Worm (Caenorhabditis elegans) whole organism, young adult: ENCODE results near the gene nspb-10.

Source experiments
- B0336.3 ChIP-seq: fragments of 200-800 bp; sonication (Bioruptor generic); IDR thresholded peaks from 2 replicates; pipeline ENCODE4 v1.3.6; 2022; ENCODE audit warnings: missing genetic modification characterization, missing compliant biosample characterization
- F23B12.7 ChIP-seq: sonication (generic microtip); optimal IDR thresholded peaks from 2 replicates; lab custom pipeline; 2017; ENCODE audit warnings: missing genetic modification characterization, mild to moderate bottlenecking, missing compliant biosample characterization, antibody characterized with exemption, moderate library complexity; ENCODE audit not compliant: insufficient read depth
- F57A8.1 ChIP-seq: fragments of 200-800 bp; sonication (Bioruptor generic); optimal IDR thresholded peaks from 2 replicates; lab custom pipeline; 2018; ENCODE audit warnings: mild to moderate bottlenecking, missing genetic modification characterization, moderate library complexity, missing compliant biosample characterization
- K11D2.4 ChIP-seq: fragments of 200-800 bp; sonication (Bioruptor generic); IDR thresholded peaks from 2 replicates; pipeline ENCODE4 v1.3.6; 2022; ENCODE audit warnings: missing genetic modification reagents, missing genetic modification characterization, missing compliant biosample characterization
- K12H6.12 ChIP-seq: fragments of 200-800 bp; sonication (Bioruptor generic); optimal IDR thresholded peaks from 2 replicates; lab custom pipeline; 2018; ENCODE audit warnings: mild to moderate bottlenecking, missing genetic modification characterization, missing compliant biosample characterization
- T07F8.4 ChIP-seq: sonication (generic microtip); optimal IDR thresholded peaks from 2 replicates; lab custom pipeline; 2016; ENCODE audit warnings: mild to moderate bottlenecking, missing genetic modification characterization, moderate library complexity, missing compliant biosample characterization
- ZK185.1 ChIP-seq: sonication (generic microtip); optimal IDR thresholded peaks from 2 replicates; lab custom pipeline; 2016; ENCODE audit warnings: mild to moderate bottlenecking, missing genetic modification characterization, missing compliant biosample characterization; ENCODE audit not compliant: poor library complexity, severe bottlenecking
- ama-1 ChIP-seq, 3 experiments: fragments of 150-350 bp in 1 of 3; sonication (generic microtip) in 2 of 3; optimal IDR thresholded peaks; 2 replicates each; lab custom pipeline; 2014 to 2018; ENCODE audit warnings: missing biosample characterization in 2 of 3, missing genetic modification characterization in 2 of 3, missing genetic modification reagents in 2 of 3
- aptf-3 ChIP-seq: fragments of 200-800 bp; sonication (Bioruptor generic); IDR thresholded peaks from 2 replicates; pipeline ENCODE4 v1.3.6; 2022; ENCODE audit warnings: missing genetic modification characterization, missing compliant biosample characterization
- atf-7 ChIP-seq: sonication (generic microtip); optimal IDR thresholded peaks from 2 replicates; lab custom pipeline; 2017; ENCODE audit warnings: mild to moderate bottlenecking, missing genetic modification characterization, missing compliant biosample characterization
- attf-5 ChIP-seq: fragments of 200-800 bp; sonication (Bioruptor generic); optimal IDR thresholded peaks from 2 replicates; lab custom pipeline; 2018; ENCODE audit warnings: mild to moderate bottlenecking, missing genetic modification characterization, missing compliant biosample characterization
- cebp-1 ChIP-seq, 2 experiments: fragments of 200-800 bp in 1 of 2; sonication (Bioruptor generic) in 1 of 2; sonication (generic microtip) in 1 of 2; IDR thresholded peaks in 1 of 2; optimal IDR thresholded peaks in 1 of 2; 2 replicates each; pipeline versions ENCODE4 v1.3.6 to Lab custom; 2017 to 2022; ENCODE audit warnings: missing compliant biosample characterization in 2 of 2, missing genetic modification characterization in 2 of 2, mild to moderate bottlenecking in 1 of 2, missing genetic modification reagents in 1 of 2, moderate library complexity in 1 of 2
- ceh-27 ChIP-seq: fragments of 200-800 bp; sonication (Bioruptor generic); optimal IDR thresholded peaks from 2 replicates; lab custom pipeline; 2018; ENCODE audit warnings: mild to moderate bottlenecking, missing genetic modification characterization, moderate library complexity, missing compliant biosample characterization
- ceh-91 ChIP-seq: fragments of 200-800 bp; sonication (Bioruptor generic); IDR thresholded peaks from 2 replicates; pipeline ENCODE4 v1.3.6; 2022; ENCODE audit warnings: missing genetic modification reagents, missing genetic modification characterization, missing compliant biosample characterization
- chd-7 ChIP-seq: sonication (generic microtip); optimal IDR thresholded peaks from 2 replicates; lab custom pipeline; 2016; ENCODE audit warnings: mild to moderate bottlenecking, missing genetic modification characterization, moderate library complexity, missing compliant biosample characterization
- dox-1 ChIP-seq: fragments of 200-800 bp; sonication (Bioruptor generic); IDR thresholded peaks from 2 replicates; pipeline ENCODE4 v1.3.6; 2022; ENCODE audit warnings: missing genetic modification reagents, missing genetic modification characterization, missing compliant biosample characterization
- ets-4 ChIP-seq: fragments of 200-800 bp; sonication (Bioruptor generic); optimal IDR thresholded peaks from 2 replicates; lab custom pipeline; 2018; ENCODE audit warnings: mild to moderate bottlenecking, missing genetic modification characterization, missing compliant biosample characterization
- gei-17 ChIP-seq: fragments of 200-800 bp; sonication (Bioruptor generic); optimal IDR thresholded peaks from 2 replicates; lab custom pipeline; 2018; ENCODE audit warnings: mild to moderate bottlenecking, missing genetic modification characterization, missing compliant biosample characterization
- hmg-1.2 ChIP-seq: fragments of 200-800 bp; sonication (Bioruptor generic); IDR thresholded peaks from 2 replicates; pipeline ENCODE4 v1.3.6; 2022; ENCODE audit warnings: missing genetic modification reagents, missing genetic modification characterization, missing compliant biosample characterization
- hsf-1 ChIP-seq: fragments of 200-800 bp; sonication (Bioruptor generic); IDR thresholded peaks from 2 replicates; pipeline ENCODE4 v1.3.6; 2022; ENCODE audit warnings: missing genetic modification reagents, missing genetic modification characterization, missing compliant biosample characterization
- let-526 ChIP-seq: fragments of 200-800 bp; sonication (Bioruptor generic); IDR thresholded peaks from 2 replicates; pipeline ENCODE4 v1.3.6; 2022; ENCODE audit warnings: missing genetic modification reagents, missing genetic modification characterization, missing compliant biosample characterization
- let-607 ChIP-seq, 2 experiments: fragments of 200-800 bp in 1 of 2; sonication (Bioruptor generic) in 1 of 2; sonication (generic microtip) in 1 of 2; optimal IDR thresholded peaks; 2 replicates each; lab custom pipeline; 2016 to 2018; ENCODE audit warnings: mild to moderate bottlenecking in 2 of 2, missing compliant biosample characterization in 2 of 2, missing genetic modification characterization in 2 of 2, moderate library complexity in 2 of 2, missing genotype in 1 of 2
- lin-54 ChIP-seq: fragments of 200-800 bp; sonication (Bioruptor generic); optimal IDR thresholded peaks from 2 replicates; lab custom pipeline; 2018; ENCODE audit warnings: mild to moderate bottlenecking, missing genetic modification characterization, missing compliant biosample characterization
- lir-1 ChIP-seq: fragments of 200-800 bp; sonication (Bioruptor generic); conservative IDR thresholded peaks from 2 replicates; pipeline ENCODE4 v1.3.6; 2022; ENCODE audit warnings: missing genetic modification reagents, missing genetic modification characterization, missing compliant biosample characterization
- madf-8 ChIP-seq: fragments of 200-800 bp; sonication (Bioruptor generic); conservative IDR thresholded peaks from 2 replicates; pipeline ENCODE4 v1.3.6; 2022; ENCODE audit warnings: missing genetic modification reagents, missing genetic modification characterization, missing compliant biosample characterization
- nfyb-1 ChIP-seq: fragments of 200-800 bp; sonication (Bioruptor generic); IDR thresholded peaks from 2 replicates; pipeline ENCODE4 v1.3.6; 2022; ENCODE audit warnings: missing genetic modification reagents, missing genetic modification characterization, missing compliant biosample characterization
- nhr-80 ChIP-seq: sonication (generic microtip); optimal IDR thresholded peaks from 2 replicates; lab custom pipeline; 2016; ENCODE audit warnings: missing genetic modification characterization, missing compliant biosample characterization
- pbrm-1 ChIP-seq: fragments of 200-800 bp; sonication (Bioruptor generic); IDR thresholded peaks from 2 replicates; pipeline ENCODE4 v1.3.6; 2022; ENCODE audit warnings: missing genetic modification reagents, missing genetic modification characterization, missing compliant biosample characterization
- sdz-38 ChIP-seq: sonication (generic microtip); optimal IDR thresholded peaks from 2 replicates; lab custom pipeline; 2016; ENCODE audit warnings: missing genotype, missing genetic modification characterization, missing compliant biosample characterization
- snpc-4 ChIP-seq, 5 experiments: fragments of 150-350 bp in 1 of 5; sonication (generic microtip) in 4 of 5; optimal IDR thresholded peaks; 2 replicates each; lab custom pipeline; 2014 to 2018; ENCODE audit warnings: missing genetic modification characterization in 5 of 5, missing biosample characterization in 3 of 5, antibody characterized with exemption in 2 of 5, mild to moderate bottlenecking in 2 of 5, missing compliant biosample characterization in 2 of 5, missing genotype in 2 of 5, moderate library complexity in 2 of 5, missing genetic modification reagents in 1 of 5
- somi-1 ChIP-seq: fragments of 200-800 bp; sonication (Bioruptor generic); optimal IDR thresholded peaks from 2 replicates; lab custom pipeline; 2018; ENCODE audit warnings: mild to moderate bottlenecking, missing genetic modification characterization, missing compliant biosample characterization
- tbp1 ChIP-seq: fragments of 200-800 bp; sonication (Bioruptor generic); optimal IDR thresholded peaks from 2 replicates; lab custom pipeline; 2018; ENCODE audit warnings: mild to moderate bottlenecking, missing genetic modification characterization, missing compliant biosample characterization
- tlf-1 ChIP-seq: fragments of 200-800 bp; sonication (Bioruptor generic); optimal IDR thresholded peaks from 2 replicates; lab custom pipeline; 2018; ENCODE audit warnings: mild to moderate bottlenecking, missing genetic modification characterization, missing compliant biosample characterization
- zfh-2 ChIP-seq: fragments of 200-800 bp; sonication (Bioruptor generic); conservative IDR thresholded peaks from 2 replicates; pipeline ENCODE4 v1.3.6; 2022; ENCODE audit warnings: missing genetic modification reagents, missing genetic modification characterization, missing compliant biosample characterization
- ztf-26 ChIP-seq: sonication (generic microtip); optimal IDR thresholded peaks from 2 replicates; lab custom pipeline; 2017; ENCODE audit warnings: missing genetic modification characterization, missing compliant biosample characterization
- ztf-3 ChIP-seq: fragments of 200-800 bp; sonication (Bioruptor generic); optimal IDR thresholded peaks from 2 replicates; lab custom pipeline; 2018; ENCODE audit warnings: mild to moderate bottlenecking, missing genetic modification characterization, missing compliant biosample characterization

nspb-10 gene

DNA sequence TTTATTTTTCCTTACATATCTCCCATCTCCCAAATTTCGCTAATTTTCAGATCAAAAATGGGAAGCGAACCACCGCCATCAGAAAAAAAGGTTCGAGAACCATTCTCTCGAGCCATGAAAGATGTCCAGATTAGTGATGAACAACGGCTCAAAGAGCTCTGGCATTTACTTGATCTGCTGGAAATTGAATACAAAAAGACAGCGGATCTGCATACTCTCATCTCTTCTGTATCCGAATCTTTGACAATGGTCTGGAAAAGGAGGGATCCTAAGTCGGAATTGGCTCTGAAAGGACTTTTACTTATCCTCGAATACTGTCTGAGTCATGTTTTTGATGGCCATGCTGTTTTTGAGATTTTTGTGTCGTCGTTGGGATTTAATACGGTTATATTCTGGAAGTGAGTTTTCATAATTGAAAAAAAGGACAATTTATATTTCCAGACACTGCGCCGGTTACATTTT is 12.8 kb upstream of the nspb-10 start, which contains the start of gene tps-2:
tps-2 (plus strand) TSS at position 51 of the 462 bp plus-strand sequence.
- TF ChIP-seq ceh-91 (GFP tag; lab: Robert Waterston, UW) (no peak), let-607 (tag; optimal IDR thresholded peaks at IDR 0.05; lab: Kevin White, UChicago) (peak in 1 of 2 experiments; percentile 6), ama-1 (optimal IDR thresholded peaks at IDR 0.05; lab: Kevin White, UChicago) (peak; percentile 84), ama-1 (GFP tag; optimal IDR thresholded peaks at IDR 0.05; lab: Kevin White, UChicago) (no peak), dox-1 (GFP tag; lab: Robert Waterston, UW) (0 out of 2 replicates have a peak, but pooled peaks have one; percentile 4), F23B12.7 (tag; lab: Kevin White, UChicago) (no peak)

DNA sequence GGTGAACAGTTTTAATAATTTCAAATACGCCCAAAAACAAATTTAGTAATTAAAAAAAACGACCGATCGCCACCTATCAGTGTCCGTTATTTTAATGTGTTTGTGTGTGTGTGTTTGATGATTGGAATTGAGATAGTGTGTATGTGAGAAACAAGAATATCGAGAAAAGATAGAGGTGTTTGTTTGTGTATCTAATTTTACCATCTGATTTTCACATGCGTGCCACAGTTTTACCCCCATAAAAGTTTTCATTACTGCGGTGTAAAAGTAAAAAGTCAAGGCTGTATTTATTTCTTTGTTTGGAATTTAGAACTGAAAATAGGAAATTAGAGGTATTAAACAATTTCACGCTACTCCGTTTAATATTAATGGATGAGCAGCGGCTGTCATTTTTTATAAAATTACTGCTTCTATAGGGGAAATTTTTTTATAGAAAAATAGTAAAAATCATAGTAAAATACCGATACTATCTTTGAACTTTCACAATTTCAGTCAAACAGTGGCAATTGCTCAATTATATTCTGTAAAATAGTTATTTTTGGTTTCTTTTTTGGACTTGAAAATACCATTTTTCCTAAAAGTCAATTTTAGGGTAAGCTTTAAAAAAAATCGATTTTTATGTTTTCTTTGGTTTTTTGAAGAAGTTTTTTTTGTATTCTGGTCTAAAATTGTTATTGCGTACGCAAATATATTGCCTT is 12.0 kb upstream of the nspb-10 start:
- TF ChIP-seq pbrm-1 (GFP tag; lab: Robert Waterston, UW) (0 out of 2 replicates have a peak, but pooled peaks have one; percentile 14), nhr-80 (peak; percentile 16), chd-7 (tag; lab: Kevin White, UChicago) (peak; percentile 1), lir-1 (GFP tag; lab: Robert Waterston, UW) (no peak), ama-1 (optimal IDR thresholded peaks at IDR 0.05; lab: Kevin White, UChicago) (peak; percentile 36), ama-1 (GFP tag; optimal IDR thresholded peaks at IDR 0.05; lab: Kevin White, UChicago) (no peak), ztf-3 (GFP tag; lab: Kevin White, UChicago) (peak; percentile 32)

DNA sequence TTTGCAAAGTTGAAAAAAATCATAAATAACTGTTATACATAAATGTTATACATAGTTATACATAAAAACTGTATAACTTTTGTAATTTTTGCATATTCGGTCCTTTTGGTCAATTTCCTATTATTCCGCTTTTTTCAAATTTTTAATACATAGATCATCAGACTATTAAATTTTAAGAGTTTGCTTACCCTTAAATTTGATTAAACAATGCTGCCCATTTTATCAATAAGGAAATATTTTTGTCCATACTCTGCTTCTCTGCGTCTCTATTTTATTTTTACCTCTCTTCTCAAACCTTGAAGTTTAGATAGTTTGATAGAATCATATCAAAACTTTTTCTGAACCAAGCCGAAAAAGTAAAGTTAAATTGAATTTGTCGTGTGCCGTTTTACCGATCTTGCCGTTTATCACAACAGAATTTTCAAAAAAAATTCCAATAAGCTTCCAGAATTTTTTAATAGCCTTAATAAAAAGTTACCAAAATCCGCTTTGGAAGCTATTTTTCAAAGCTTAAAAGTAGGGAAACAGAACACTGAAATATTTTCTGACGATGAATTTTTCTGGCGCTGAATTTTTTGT is 11.3 kb upstream of the nspb-10 start:
- no peak for TF ChIP-seq T07F8.4 (tag; lab: Kevin White, UChicago)
- peak; percentile 72 for TF ChIP-seq ama-1 (optimal IDR thresholded peaks at IDR 0.05; lab: Kevin White, UChicago)
- TF ChIP-seq ama-1 (GFP tag; optimal IDR thresholded peaks at IDR 0.05; lab: Kevin White, UChicago) = no peak
- TF ChIP-seq hmg-1.2 (GFP tag; lab: Robert Waterston, UW) = peak; percentile 20; the same call in 1 of the 2 replicates

DNA sequence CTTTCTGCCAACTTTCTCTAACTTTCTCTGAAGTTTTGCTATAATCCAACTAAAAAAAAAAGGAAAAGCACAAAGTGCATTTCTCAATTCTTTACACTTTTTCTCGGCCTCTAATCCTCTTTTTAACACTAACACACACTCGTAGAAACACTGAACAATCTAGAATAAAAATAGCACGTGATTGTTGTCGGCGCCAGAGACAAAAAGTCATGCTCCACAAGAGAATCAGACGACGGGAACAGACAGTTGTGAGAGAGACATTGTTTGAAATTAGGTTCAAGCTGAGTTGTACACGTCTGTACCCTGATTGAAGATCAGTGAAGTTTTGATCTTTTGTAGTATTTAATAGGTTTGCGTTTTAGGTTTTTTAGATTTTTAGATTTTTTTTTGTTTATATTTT is 10.3 kb upstream of the nspb-10 start:
- TF ChIP-seq snpc-4 (GFP tag; optimal IDR thresholded peaks at IDR 0.05; lab: Kevin White, UChicago) (no peak), snpc-4 (tag; optimal IDR thresholded peaks at IDR 0.05; lab: Kevin White, UChicago) (peak in 1 of 4 experiments; percentile 17), lin-54 (GFP tag; lab: Kevin White, UChicago) (peak; percentile 40), ztf-26 (peak; percentile 1), ZK185.1 (tag; lab: Kevin White, UChicago) (peak; percentile 28), hsf-1 (peak; percentile 83), F57A8.1 (GFP tag; lab: Kevin White, UChicago) (no peak), tbp1 (GFP tag; lab: Kevin White, UChicago) (peak; percentile 52), K11D2.4 (GFP tag; lab: Robert Waterston, UW) (peak; percentile 54; the same call in 1 of the 2 replicates), attf-5 (GFP tag; lab: Kevin White, UChicago) (peak; percentile 4), cebp-1 (GFP tag; IDR thresholded peaks at IDR 0.05; lab: Robert Waterston, UW) (no peak), cebp-1 (tag; optimal IDR thresholded peaks at IDR 0.05; lab: Kevin White, UChicago) (peak; percentile 63), B0336.3 (GFP tag; lab: Robert Waterston, UW) (peak; percentile 84), let-607 (tag; optimal IDR thresholded peaks at IDR 0.05; lab: Kevin White, UChicago) (peak in 1 of 2 experiments; percentile 36), ceh-27 (GFP tag; lab: Kevin White, UChicago) (no peak), atf-7 (peak; percentile 66), sdz-38 (tag; lab: Kevin White, UChicago) (no peak), nhr-80 (peak; percentile 36), somi-1 (peak; percentile 28), F23B12.7 (tag; lab: Kevin White, UChicago) (peak; percentile 6), madf-8 (no peak), K12H6.12 (tag; lab: Kevin White, UChicago) (peak; percentile 30), let-526 (GFP tag; lab: Robert Waterston, UW) (peak; percentile 31; the same call in 1 of the 2 replicates), aptf-3 (GFP tag; lab: Robert Waterston, UW) (no peak), gei-17 (no peak), tlf-1 (peak; percentile 29), hmg-1.2 (GFP tag; lab: Robert Waterston, UW) (peak; percentile 16; the same call in 1 of the 2 replicates), nfyb-1 (GFP tag; lab: Robert Waterston, UW) (peak; percentile 54; the same call in 1 of the 2 replicates), ets-4 (GFP tag; lab: Kevin White, UChicago) (no peak), zfh-2 (GFP tag; lab: Robert Waterston, UW) (no peak), chd-7 (tag; lab: Kevin White, UChicago) (peak; percentile 46)
